Worm (Caenorhabditis elegans) whole organism, midembryonic: Measurements from ENCODE around the gene rom-1.

Experiments
- T22C8.4 ChIP-seq: fragments of 200-800 bp; sonication (Bioruptor generic); IDR thresholded peaks from 2 replicates; pipeline ENCODE4 v1.3.6; 2022; ENCODE audit warnings: missing genetic modification characterization, missing compliant biosample characterization
- cog-1 ChIP-seq: sonication (generic microtip); optimal IDR thresholded peaks from 2 replicates; lab custom pipeline; 2016; ENCODE audit warnings: missing genetic modification characterization, missing compliant biosample characterization
- flt-1 ChIP-seq: fragments of 200-800 bp; sonication (Bioruptor generic); IDR thresholded peaks from 2 replicates; pipeline ENCODE4 v1.3.6; 2022; ENCODE audit warnings: missing genetic modification characterization, missing compliant biosample characterization
- klf-2 ChIP-seq: fragments of 200-800 bp; sonication (Bioruptor generic); conservative IDR thresholded peaks from 2 replicates; pipeline ENCODE4 v1.3.6; 2022; ENCODE audit warnings: missing genetic modification reagents, missing genetic modification characterization, missing compliant biosample characterization
- med-1 ChIP-seq: sonication (generic microtip); optimal IDR thresholded peaks from 2 replicates; lab custom pipeline; 2017; ENCODE audit warnings: missing genetic modification characterization, mild to moderate bottlenecking, missing compliant biosample characterization, antibody characterized with exemption, missing genetic modification reagents; ENCODE audit not compliant: insufficient read depth
- ref-1 ChIP-seq: fragments of 200-800 bp; sonication (Bioruptor generic); conservative IDR thresholded peaks from 2 replicates; pipeline ENCODE4 v1.3.6; 2022; ENCODE audit warnings: missing genetic modification reagents, missing genetic modification characterization, missing compliant biosample characterization
- tab-1 ChIP-seq: fragments of 200-800 bp; sonication (Bioruptor generic); IDR thresholded peaks from 2 replicates; pipeline ENCODE4 v1.3.6; 2022; ENCODE audit warnings: missing genetic modification characterization, missing compliant biosample characterization
- ztf-23 ChIP-seq: fragments of 200-800 bp; sonication (Bioruptor generic); IDR thresholded peaks from 2 replicates; pipeline ENCODE4 v1.3.6; 2022; ENCODE audit warnings: missing genetic modification reagents, missing genetic modification characterization, missing compliant biosample characterization
- ztf-29 ChIP-seq: fragments of 200-800 bp; sonication (Bioruptor generic); IDR thresholded peaks from 2 replicates; pipeline ENCODE4 v1.3.6; 2022; ENCODE audit warnings: missing genetic modification reagents, missing genetic modification characterization, missing compliant biosample characterization

The rom-1 gene

ce11 chrIII:4906896-4907295, at the start of gene rom-1:
Gene rom-1 (plus strand): TSS chrIII:4907196.
- TF ChIP-seq tab-1 (GFP tag; lab: Robert Waterston, UW) (no peak), med-1 (no peak), ztf-23 (GFP tag; lab: Robert Waterston, UW) (no peak), ref-1 (no peak), ztf-29 (GFP tag; lab: Robert Waterston, UW) (no peak), cog-1 (tag; lab: Kevin White, UChicago) (no peak), T22C8.4 (no peak), flt-1 (GFP tag; lab: Robert Waterston, UW) (no peak), klf-2 (GFP tag; lab: Robert Waterston, UW) (no peak)

ce11 chrIII:4859039-4859438, 48.0 kb upstream of the rom-1 start, which contains the start of gene C35D10.6:
Gene C35D10.6 (plus strand): TSS chrIII:4859339.
- TF ChIP-seq ref-1: no peak
- no peak for TF ChIP-seq tab-1 (GFP tag; lab: Robert Waterston, UW)
- TF ChIP-seq T22C8.4: no peak
- no peak for TF ChIP-seq med-1
- no peak for TF ChIP-seq klf-2 (GFP tag; lab: Robert Waterston, UW)
- no peak for TF ChIP-seq cog-1 (tag; lab: Kevin White, UChicago)

ce11 chrIII:4861744-4862401, 45.1 kb upstream of the rom-1 start, which contains the start of the genes C35D10.10 and C35D10.5:
Gene C35D10.10 (minus strand): TSS chrIII:4861794.
Gene C35D10.5 (plus strand): TSS chrIII:4862351.
- TF ChIP-seq ztf-29 (GFP tag; lab: Robert Waterston, UW): no peak
- no peak for TF ChIP-seq flt-1 (GFP tag; lab: Robert Waterston, UW)
- TF ChIP-seq T22C8.4: no peak
- TF ChIP-seq ref-1: no peak
- TF ChIP-seq klf-2 (GFP tag; lab: Robert Waterston, UW): no peak
- TF ChIP-seq tab-1 (GFP tag; lab: Robert Waterston, UW): no peak
- no peak for TF ChIP-seq med-1
- no peak for TF ChIP-seq cog-1 (tag; lab: Kevin White, UChicago)
- TF ChIP-seq ztf-23 (GFP tag; lab: Robert Waterston, UW): no peak

ce11 chrIII:4863127-4863526, 43.9 kb upstream of the rom-1 start, which contains the start of gene coq-8:
Gene coq-8 (plus strand): TSS chrIII:4863427.
- no peak for TF ChIP-seq med-1
- TF ChIP-seq ztf-23 (GFP tag; lab: Robert Waterston, UW): no peak
- no peak for TF ChIP-seq T22C8.4
- no peak for TF ChIP-seq flt-1 (GFP tag; lab: Robert Waterston, UW)
- no peak for TF ChIP-seq ztf-29 (GFP tag; lab: Robert Waterston, UW)
- TF ChIP-seq ref-1: no peak
- no peak for TF ChIP-seq cog-1 (tag; lab: Kevin White, UChicago)
- TF ChIP-seq klf-2 (GFP tag; lab: Robert Waterston, UW): no peak
- no peak for TF ChIP-seq tab-1 (GFP tag; lab: Robert Waterston, UW)

ce11 chrIII:4866762-4867161, 40.2 kb upstream of the rom-1 start, which contains the start of gene C35D10.17:
Gene C35D10.17 (plus strand): TSS chrIII:4867062.
- TF ChIP-seq flt-1 (GFP tag; lab: Robert Waterston, UW) (no peak), med-1 (no peak), ztf-29 (GFP tag; lab: Robert Waterston, UW) (no peak), klf-2 (GFP tag; lab: Robert Waterston, UW) (no peak), ref-1 (no peak), T22C8.4 (no peak), cog-1 (tag; lab: Kevin White, UChicago) (no peak)

- TF ChIP-seq cog-1 (tag; lab: Kevin White, UChicago): no peak
- TF ChIP-seq tab-1 (GFP tag; lab: Robert Waterston, UW): no peak
- TF ChIP-seq ztf-23 (GFP tag; lab: Robert Waterston, UW): no peak
- no peak for TF ChIP-seq ref-1
- no peak for TF ChIP-seq ztf-29 (GFP tag; lab: Robert Waterston, UW)
- TF ChIP-seq med-1: no peak
Observed at ce11 chrIII:4868643-4869042, 38.4 kb upstream of the rom-1 start, which contains the start of the genes msd-4 and C35D10.3. Gene msd-4 (minus strand): TSS chrIII:4868743. Gene C35D10.3 (plus strand): TSS chrIII:4868921.

ce11 chrIII:4870478-4870877, 36.5 kb upstream of the rom-1 start, which contains the start of gene gipc-1:
Gene gipc-1 (plus strand): TSS chrIII:4870778.
- TF ChIP-seq tab-1 (GFP tag; lab: Robert Waterston, UW) (no peak), T22C8.4 (no peak), med-1 (no peak), flt-1 (GFP tag; lab: Robert Waterston, UW) (no peak), ref-1 (no peak), ztf-23 (GFP tag; lab: Robert Waterston, UW) (no peak), ztf-29 (GFP tag; lab: Robert Waterston, UW) (no peak), cog-1 (tag; lab: Kevin White, UChicago) (no peak), klf-2 (GFP tag; lab: Robert Waterston, UW) (no peak)

- TF ChIP-seq T22C8.4 (no peak), cog-1 (tag; lab: Kevin White, UChicago) (no peak)
Observed at ce11 chrIII:4873395-4873794, 33.6 kb upstream of the rom-1 start.

ce11 chrIII:4874671-4875070, 32.3 kb upstream of the rom-1 start, which contains the start of gene C35D10.12:
Gene C35D10.12 (minus strand): TSS chrIII:4874771.
- TF ChIP-seq T22C8.4: no peak
- TF ChIP-seq med-1: no peak
- TF ChIP-seq klf-2 (GFP tag; lab: Robert Waterston, UW): no peak
- TF ChIP-seq ztf-29 (GFP tag; lab: Robert Waterston, UW): no peak
- no peak for TF ChIP-seq cog-1 (tag; lab: Kevin White, UChicago)
- TF ChIP-seq flt-1 (GFP tag; lab: Robert Waterston, UW): no peak
- no peak for TF ChIP-seq ztf-23 (GFP tag; lab: Robert Waterston, UW)
- no peak for TF ChIP-seq tab-1 (GFP tag; lab: Robert Waterston, UW)

- TF ChIP-seq ztf-29 (GFP tag; lab: Robert Waterston, UW) (no peak), flt-1 (GFP tag; lab: Robert Waterston, UW) (no peak), ztf-23 (GFP tag; lab: Robert Waterston, UW) (no peak), cog-1 (tag; lab: Kevin White, UChicago) (no peak), T22C8.4 (no peak), tab-1 (GFP tag; lab: Robert Waterston, UW) (no peak), klf-2 (GFP tag; lab: Robert Waterston, UW) (no peak), ref-1 (no peak), med-1 (no peak)
Observed at ce11 chrIII:4875663-4876062, 31.3 kb upstream of the rom-1 start.
